Fruit fly (Drosophila melanogaster): Measurements from ENCODE around the gene ppan.

The ppan gene

DNA sequence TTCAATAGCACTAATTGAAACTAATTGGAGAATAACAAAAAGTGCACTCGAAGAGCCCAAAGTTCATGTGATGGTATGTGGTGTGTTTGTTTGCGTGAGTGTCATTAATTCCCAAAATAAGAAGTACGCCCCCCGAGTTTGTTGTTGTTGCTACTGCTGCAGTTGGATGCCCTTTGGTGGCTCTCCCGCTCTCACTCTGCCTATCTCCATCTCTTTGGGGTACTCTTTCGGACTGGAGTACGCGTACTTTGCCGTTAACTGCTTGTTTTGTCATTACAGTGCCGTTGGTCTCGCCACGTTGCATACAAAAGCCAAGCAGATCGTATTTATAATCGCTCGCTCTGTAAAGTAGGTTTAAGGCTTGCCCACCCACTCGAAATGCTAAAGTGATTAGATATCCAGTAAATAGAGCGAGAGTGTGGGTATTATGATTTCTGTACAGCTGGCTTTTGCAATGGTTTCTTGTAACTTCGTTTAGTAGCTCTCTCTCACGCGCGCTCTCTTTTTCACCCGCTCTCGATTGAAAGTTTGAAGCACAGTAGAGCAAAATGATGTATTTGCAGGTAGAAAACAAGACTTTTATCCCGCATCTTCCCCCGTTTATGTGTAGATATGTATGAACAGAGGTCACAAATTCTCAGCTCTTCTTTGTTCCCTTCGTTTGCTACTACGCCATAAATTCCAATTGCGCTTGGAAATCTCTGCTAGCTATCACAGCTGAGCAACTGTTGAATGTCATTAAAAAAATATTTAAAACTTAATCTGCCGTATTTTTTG is 3.9 kb upstream of the ppan start (continued):
- TF ChIP-seq Dll (GFP tag; IDR thresholded peaks at IDR 0.05; ENCODE audit: partially characterized antibody): no peak
- peak; percentile 14 for TF ChIP-seq odd (GFP tag; optimal IDR thresholded peaks at IDR 0.05)
- TF ChIP-seq Drgx (GFP tag; IDR thresholded peaks at IDR 0.05): peak; percentile 19; the same call in 1 of the 2 replicates
- TF ChIP-seq CG11093 (GFP tag; IDR thresholded peaks at IDR 0.05): no peak
- TF ChIP-seq CG4854 (GFP tag; optimal IDR thresholded peaks at IDR 0.05): no peak
- TF ChIP-seq ATbp (GFP tag; optimal IDR thresholded peaks at IDR 0.05): peak; percentile 29
- TF ChIP-seq sd (tag; optimal IDR thresholded peaks at IDR 0.05): no peak
- peak; percentile 49 for TF ChIP-seq Sox102F (GFP tag; optimal IDR thresholded peaks at IDR 0.05)
- peak; percentile 45 for TF ChIP-seq CG13624 (GFP tag; optimal IDR thresholded peaks at IDR 0.05)
- TF ChIP-seq CG17829 (tag; optimal IDR thresholded peaks at IDR 0.05): peak; percentile 19
- no peak for TF ChIP-seq Hr39 (optimal IDR thresholded peaks at IDR 0.05)
- TF ChIP-seq Gug (GFP tag; IDR thresholded peaks at IDR 0.05): no peak
- no peak for TF ChIP-seq Oaz (GFP tag; IDR thresholded peaks at IDR 0.05)
- no peak for TF ChIP-seq schlank (tag; optimal IDR thresholded peaks at IDR 0.05)
- TF ChIP-seq Ravus (GFP tag; IDR thresholded peaks at IDR 0.05): no peak
- TF ChIP-seq Bgb (GFP tag; IDR thresholded peaks at IDR 0.05; ENCODE audit: partially characterized antibody): no peak
- no peak for TF ChIP-seq Gsc (GFP tag; IDR thresholded peaks at IDR 0.05)
- no peak for TF ChIP-seq tll (GFP tag; optimal IDR thresholded peaks at IDR 0.05)
- no peak for TF ChIP-seq CG2129 (GFP tag; IDR thresholded peaks at IDR 0.05; ENCODE audit: partially characterized antibody)
- TF ChIP-seq CG11398 (GFP tag; optimal IDR thresholded peaks at IDR 0.05): no peak
- no peak for TF ChIP-seq Lpt (GFP tag; optimal IDR thresholded peaks at IDR 0.05)
- no peak for TF ChIP-seq Hmx (GFP tag; optimal IDR thresholded peaks at IDR 0.05)
- no peak for TF ChIP-seq sima (GFP tag; optimal IDR thresholded peaks at IDR 0.05)
- peak; percentile 41 for TF ChIP-seq NfI (GFP tag; optimal IDR thresholded peaks at IDR 0.05)
- no peak for TF ChIP-seq hkb (optimal IDR thresholded peaks at IDR 0.05)
- TF ChIP-seq hkb (GFP tag; IDR thresholded peaks at IDR 0.05): peak; percentile 50; the same call in 1 of the 2 replicates
- no peak for TF ChIP-seq NK7.1 (GFP tag; optimal IDR thresholded peaks at IDR 0.05)
- TF ChIP-seq ken (GFP tag; IDR thresholded peaks at IDR 0.05): no peak
- no peak for TF ChIP-seq CG12744 (GFP tag; optimal IDR thresholded peaks at IDR 0.05)
- no peak for TF ChIP-seq otp (GFP tag; IDR thresholded peaks at IDR 0.05)
- TF ChIP-seq Mrtf (GFP tag; IDR thresholded peaks at IDR 0.05): no peak
- TF ChIP-seq Jarid2 (GFP tag; optimal IDR thresholded peaks at IDR 0.05): no peak
- TF ChIP-seq Trl (optimal IDR thresholded peaks at IDR 0.05): peak; percentile 75
- no peak for TF ChIP-seq Trl (GFP tag; optimal IDR thresholded peaks at IDR 0.05)
- TF ChIP-seq HLH54F (GFP tag; optimal IDR thresholded peaks at IDR 0.05): no peak
- TF ChIP-seq sens (GFP tag): peak; percentile 87
- TF ChIP-seq Hr51 (GFP tag; optimal IDR thresholded peaks at IDR 0.05): peak in 1 of 2 experiments; percentile 72
- TF ChIP-seq CG34422 (GFP tag; IDR thresholded peaks at IDR 0.05): 0 out of 3 replicates have a peak, but pooled peaks have one; percentile 7
- no peak for TF ChIP-seq pzg (GFP tag; optimal IDR thresholded peaks at IDR 0.05)
- no peak; the same call in 1 of the 2 replicates for TF ChIP-seq E2f2 (GFP tag; IDR thresholded peaks at IDR 0.05)
- TF ChIP-seq Blimp-1 (GFP tag; optimal IDR thresholded peaks at IDR 0.05): peak; percentile 34
- no peak for TF ChIP-seq CG15011 (GFP tag; optimal IDR thresholded peaks at IDR 0.05)
- TF ChIP-seq Nf-YB (GFP tag; optimal IDR thresholded peaks at IDR 0.05): peak; percentile 14
- TF ChIP-seq MBD-R2 (GFP tag; IDR thresholded peaks at IDR 0.05): no peak; the same call in 1 of the 2 replicates
- no peak for TF ChIP-seq fd102C (GFP tag; optimal IDR thresholded peaks at IDR 0.05)
- no peak for TF ChIP-seq CG13123 (GFP tag; optimal IDR thresholded peaks at IDR 0.05)
- TF ChIP-seq Camta (GFP tag; optimal IDR thresholded peaks at IDR 0.05): no peak
- no peak for TF ChIP-seq CG8089 (GFP tag; optimal IDR thresholded peaks at IDR 0.05)
- no peak for TF ChIP-seq CG15696 (tag; optimal IDR thresholded peaks at IDR 0.05)
- TF ChIP-seq lbe (GFP tag; optimal IDR thresholded peaks at IDR 0.05): no peak
- no peak for TF ChIP-seq psq (GFP tag; optimal IDR thresholded peaks at IDR 0.05)
